Fruit fly (Drosophila melanogaster) whole organism, wandering third instar larva: ENCODE results near the gene Mvd.
A peak's percentile ranks its signal among the peaks of the same experiment; 100 is the strongest.

ENCODE experiments used
- Abd-B ChIP-seq: fragments of >200 bp; optimal IDR thresholded peaks from 2 replicates; lab custom pipeline; 2017; ENCODE audit warnings: missing biosample characterization, missing genetic modification characterization
- CG32264 ChIP-seq: fragments of 200-800 bp; sonication (Bioruptor generic); optimal IDR thresholded peaks from 2 replicates; lab custom pipeline; 2016; ENCODE audit warnings: missing biosample characterization, missing genetic modification characterization
- CG9705 ChIP-seq: fragments of 200-800 bp; sonication (Bioruptor generic); optimal IDR thresholded peaks from 2 replicates; lab custom pipeline; 2018; ENCODE audit warnings: missing biosample characterization, mild to moderate bottlenecking, missing genetic modification characterization
- CrebA ChIP-seq: fragments of 200-800 bp; sonication (Bioruptor generic); optimal IDR thresholded peaks from 2 replicates; lab custom pipeline; 2016; ENCODE audit warnings: missing biosample characterization, mild to moderate bottlenecking, missing genetic modification characterization, borderline replicate concordance
- Dfd ChIP-seq: fragments of >200 bp; optimal IDR thresholded peaks from 2 replicates; lab custom pipeline; 2017; ENCODE audit warnings: missing biosample characterization, missing genetic modification characterization
- Dif ChIP-seq: fragments of 200-275, 200-300 bp; sonication (Bioruptor generic); optimal IDR thresholded peaks from 2 replicates; lab custom pipeline; 2018; ENCODE audit warnings: missing biosample characterization, missing genetic modification characterization; ENCODE audit not compliant: partially characterized antibody
- GATAd ChIP-seq: sonication (Bioruptor generic); optimal IDR thresholded peaks from 2 replicates; lab custom pipeline; 2016; ENCODE audit warnings: missing biosample characterization, missing genetic modification characterization
- HLH106 ChIP-seq: fragments of 200-800 bp; optimal IDR thresholded peaks from 3 replicates; lab custom pipeline; 2019; ENCODE audit warnings: missing biosample characterization, mild to moderate bottlenecking, missing genetic modification characterization, moderate library complexity
- Hnf4 ChIP-seq: fragments of 200-800 bp; sonication (Bioruptor generic); optimal IDR thresholded peaks from 2 replicates; lab custom pipeline; 2016; ENCODE audit warnings: missing biosample characterization, mild to moderate bottlenecking, missing genetic modification characterization
- Hr78 ChIP-seq: fragments of >200 bp; optimal IDR thresholded peaks from 2 replicates; lab custom pipeline; 2017; ENCODE audit warnings: missing biosample characterization, missing genetic modification characterization
- Hr83 ChIP-seq: fragments of 200-300 bp; sonication (Bioruptor generic); optimal IDR thresholded peaks from 2 replicates; lab custom pipeline; 2016; ENCODE audit warnings: missing biosample characterization, mild to moderate bottlenecking, missing genetic modification characterization, moderate library complexity; ENCODE audit not compliant: poor library complexity, severe bottlenecking
- Jra ChIP-seq: sonication (Bioruptor generic); optimal IDR thresholded peaks from 2 replicates; lab custom pipeline; 2016; ENCODE audit warnings: missing biosample characterization, missing genetic modification characterization
- Mio ChIP-seq: sonication (Bioruptor generic); optimal IDR thresholded peaks from 2 replicates; lab custom pipeline; 2016; ENCODE audit warnings: missing biosample characterization, missing genetic modification characterization
- Myc ChIP-seq: fragments of >200 bp; optimal IDR thresholded peaks from 2 replicates; lab custom pipeline; 2017
- N ChIP-seq: fragments of >200 bp; optimal IDR thresholded peaks from 2 replicates; lab custom pipeline; 2018; ENCODE audit warnings: missing biosample characterization, missing external identifiers, missing genetic modification characterization
- OdsH ChIP-seq: fragments of 200-800 bp; sonication (Bioruptor generic); optimal IDR thresholded peaks from 2 replicates; lab custom pipeline; 2016; ENCODE audit warnings: missing biosample characterization, mild to moderate bottlenecking, missing genetic modification characterization
- Rel ChIP-seq, 2 experiments: fragments of 200-800 bp; sonication (Bioruptor generic) in 1 of 2; optimal IDR thresholded peaks; 2 replicates in 1 of 2; 3 replicates in 1 of 2; lab custom pipeline; 2016 to 2019; ENCODE audit warnings: mild to moderate bottlenecking in 2 of 2, missing biosample characterization in 2 of 2, missing genetic modification characterization in 2 of 2, moderate library complexity in 1 of 2
- Sp1 ChIP-seq: fragments of 200-800 bp; sonication (Bioruptor generic); optimal IDR thresholded peaks from 3 replicates; lab custom pipeline; 2019; ENCODE audit warnings: missing biosample characterization, mild to moderate bottlenecking, missing genetic modification characterization, moderate library complexity
- Vsx2 ChIP-seq: fragments of 200-300, 225-300 bp; sonication (Bioruptor generic); optimal IDR thresholded peaks from 2 replicates; lab custom pipeline; 2018; ENCODE audit warnings: missing biosample characterization, missing genetic modification characterization; ENCODE audit not compliant: partially characterized antibody
- br ChIP-seq: fragments of 200-800 bp; sonication (Bioruptor generic); optimal IDR thresholded peaks from 2 replicates; lab custom pipeline; 2016; ENCODE audit warnings: missing biosample characterization, missing genetic modification characterization
- brk ChIP-seq: fragments of 200-800 bp; sonication (Bioruptor generic); optimal IDR thresholded peaks from 2 replicates; lab custom pipeline; 2016; ENCODE audit warnings: missing biosample characterization, mild to moderate bottlenecking, missing genetic modification characterization
- dl ChIP-seq, 2 experiments: fragments of 175-275, 200-275 bp in 1 of 2; fragments of 200-275 bp in 1 of 2; sonication (Bioruptor generic); optimal IDR thresholded peaks; lab custom pipeline; 2018; ENCODE audit warnings: mild to moderate bottlenecking in 2 of 2, missing biosample characterization in 2 of 2, missing genetic modification characterization in 2 of 2, moderate library complexity in 2 of 2; ENCODE audit not compliant: partially characterized antibody in 2 of 2, insufficient read depth in 1 of 2
- dmrt93B ChIP-seq: fragments of 200-800 bp; sonication (Bioruptor generic); optimal IDR thresholded peaks from 2 replicates; lab custom pipeline; 2018; ENCODE audit warnings: missing biosample characterization, mild to moderate bottlenecking, missing genetic modification characterization
- dsf ChIP-seq: sonication (Bioruptor generic); optimal IDR thresholded peaks from 2 replicates; lab custom pipeline; 2016; ENCODE audit warnings: missing biosample characterization, missing genetic modification characterization, borderline replicate concordance
- ey ChIP-seq: fragments of 200-800 bp; sonication (Bioruptor generic); optimal IDR thresholded peaks from 2 replicates; lab custom pipeline; 2016; ENCODE audit warnings: missing biosample characterization, missing genetic modification characterization
- foxo ChIP-seq, 2 experiments: fragments of 200-800 bp; sonication (Bioruptor generic); optimal IDR thresholded peaks; 2 replicates in 1 of 2; 3 replicates in 1 of 2; lab custom pipeline; 2016 to 2017; ENCODE audit warnings: missing biosample characterization in 2 of 2, missing genetic modification characterization in 2 of 2
- fru ChIP-seq: fragments of 200-800 bp; sonication (Bioruptor generic); optimal IDR thresholded peaks from 3 replicates; lab custom pipeline; 2016; ENCODE audit warnings: missing biosample characterization, mild to moderate bottlenecking, missing genetic modification characterization
- h ChIP-seq: fragments of 200-800 bp; sonication (Bioruptor generic); optimal IDR thresholded peaks from 3 replicates; lab custom pipeline; 2016; ENCODE audit warnings: missing biosample characterization, mild to moderate bottlenecking, missing genetic modification characterization
- jim ChIP-seq: fragments of 175-275, 200-325 bp; sonication (Bioruptor generic); optimal IDR thresholded peaks from 2 replicates; lab custom pipeline; 2016; ENCODE audit warnings: missing biosample characterization, mild to moderate bottlenecking, missing genetic modification characterization
- lola ChIP-seq: fragments of >200 bp; optimal IDR thresholded peaks from 2 replicates; lab custom pipeline; 2017; ENCODE audit warnings: missing biosample characterization, missing genetic modification characterization
- pan ChIP-seq: fragments of >200 bp; optimal IDR thresholded peaks from 2 replicates; lab custom pipeline; 2017
- psq ChIP-seq: fragments of 200-800 bp; sonication (Bioruptor generic); optimal IDR thresholded peaks from 3 replicates; lab custom pipeline; 2017; ENCODE audit warnings: missing biosample characterization, mild to moderate bottlenecking, missing genetic modification characterization, moderate library complexity
- rgr ChIP-seq: fragments of 200-800 bp; sonication (Bioruptor generic); optimal IDR thresholded peaks from 3 replicates; lab custom pipeline; 2016; ENCODE audit warnings: missing biosample characterization, mild to moderate bottlenecking, missing genetic modification characterization
- sage ChIP-seq: fragments of 200-800 bp; sonication (Bioruptor generic); optimal IDR thresholded peaks from 2 replicates; lab custom pipeline; 2016; ENCODE audit warnings: missing biosample characterization, mild to moderate bottlenecking, missing genetic modification characterization
- sv ChIP-seq: fragments of 200-800 bp; sonication (Bioruptor generic); optimal IDR thresholded peaks from 3 replicates; lab custom pipeline; 2016; ENCODE audit warnings: missing biosample characterization, missing genetic modification characterization
- tai ChIP-seq: sonication (Bioruptor generic); optimal IDR thresholded peaks from 2 replicates; lab custom pipeline; 2016; ENCODE audit warnings: missing biosample characterization, missing genetic modification characterization
- usp ChIP-seq: fragments of >200 bp; optimal IDR thresholded peaks from 2 replicates; lab custom pipeline; 2017; ENCODE audit warnings: missing biosample characterization, missing genetic modification characterization
- woc ChIP-seq: sonication (Bioruptor generic); optimal IDR thresholded peaks from 2 replicates; lab custom pipeline; 2016; ENCODE audit warnings: missing biosample characterization, mild to moderate bottlenecking, missing genetic modification characterization

Gene Mvd

dm6 chrX:15788235-15789187, 39.5 kb downstream of the Mvd start, which contains the start of gene Rhp:
Gene Rhp (plus strand): TSS chrX:15788897.
- TF ChIP-seq foxo (GFP tag; optimal IDR thresholded peaks at IDR 0.05; lab: Kevin White, UChicago) = peak in 1 of 2 experiments; percentile 30
- TF ChIP-seq Sp1 = peak; percentile 70
- TF ChIP-seq dsf = no peak
- no peak for TF ChIP-seq ey (GFP tag; lab: Kevin White, UChicago)
- peak; percentile 15 for TF ChIP-seq psq (GFP tag; lab: Kevin White, UChicago)
- no peak for TF ChIP-seq jim (GFP tag; lab: Kevin White, UChicago)
- TF ChIP-seq brk (GFP tag; lab: Kevin White, UChicago) = no peak
- peak; percentile 52 for TF ChIP-seq Hr83
- TF ChIP-seq h (GFP tag; lab: Kevin White, UChicago) = peak; percentile 50
- no peak for TF ChIP-seq Dfd
- no peak for TF ChIP-seq dl (GFP tag; optimal IDR thresholded peaks at IDR 0.05; lab: Kevin White, UChicago; ENCODE audit: insufficient read depth in 1 of 2, partially characterized antibody in 2 of 2)
- TF ChIP-seq pan (lab: Kevin White, UChicago) = no peak
- no peak for TF ChIP-seq Dif (GFP tag; lab: Kevin White, UChicago)
- no peak for TF ChIP-seq Vsx2 (GFP tag; lab: Kevin White, UChicago)
- no peak for TF ChIP-seq Myc (lab: Kevin White, UChicago)
- TF ChIP-seq Abd-B (GFP tag; lab: Kevin White, UChicago) = no peak
- TF ChIP-seq usp (GFP tag; lab: Kevin White, UChicago) = no peak
- TF ChIP-seq rgr = peak; percentile 45
- no peak for TF ChIP-seq sv (GFP tag; lab: Kevin White, UChicago)
- no peak for TF ChIP-seq lola (GFP tag; lab: Kevin White, UChicago)
- no peak for TF ChIP-seq Jra (GFP tag; lab: Kevin White, UChicago)
- TF ChIP-seq Mio (GFP tag; lab: Kevin White, UChicago) = no peak
- peak; percentile 34 for TF ChIP-seq sage
- TF ChIP-seq CrebA (GFP tag; lab: Kevin White, UChicago) = no peak
- peak; percentile 5 for TF ChIP-seq fru (GFP tag; lab: Kevin White, UChicago)
- no peak for TF ChIP-seq dmrt93B (GFP tag; lab: Kevin White, UChicago)
- TF ChIP-seq Hr78 (GFP tag; lab: Kevin White, UChicago) = no peak
- TF ChIP-seq CG9705 (GFP tag; lab: Kevin White, UChicago) = peak; percentile 41
- TF ChIP-seq CG32264 (GFP tag; lab: Kevin White, UChicago) = peak; percentile 12
- TF ChIP-seq HLH106 (tag; lab: Kevin White, UChicago) = peak; percentile 9
- TF ChIP-seq N = no peak
- TF ChIP-seq Hnf4 (GFP tag; lab: Kevin White, UChicago) = peak; percentile 40
- TF ChIP-seq woc (GFP tag; lab: Kevin White, UChicago) = no peak
- TF ChIP-seq GATAd (GFP tag; lab: Kevin White, UChicago) = no peak
- TF ChIP-seq tai = no peak
- no peak for TF ChIP-seq br
- no peak for TF ChIP-seq Rel (GFP tag; optimal IDR thresholded peaks at IDR 0.05; lab: Kevin White, UChicago)
- TF ChIP-seq Rel (tag; optimal IDR thresholded peaks at IDR 0.05; lab: Kevin White, UChicago) = no peak
- TF ChIP-seq OdsH = peak; percentile 66

dm6 chrX:15795951-15796443, 47.0 kb downstream of the Mvd start, which contains the start of gene sordd1:
Gene sordd1 (minus strand): TSS chrX:15796028.
- peak; percentile 66 for TF ChIP-seq N
